Worm (Caenorhabditis elegans) whole organism, L2 larva: ENCODE measurements around the gene C01G10.4.

Experiments used
- C34F6.9 ChIP-seq: fragments of 150-350 bp; optimal IDR thresholded peaks from 2 replicates; lab custom pipeline; 2014; ENCODE audit warnings: missing biosample characterization, missing genetic modification characterization
- lin-39 ChIP-seq: fragments of 150-350 bp; optimal IDR thresholded peaks from 2 replicates; lab custom pipeline; 2014; ENCODE audit warnings: missing biosample characterization, missing genetic modification reagents, missing genetic modification characterization
- nhr-11 ChIP-seq: fragments of 150-350 bp; optimal IDR thresholded peaks from 2 replicates; lab custom pipeline; 2014; ENCODE audit warnings: missing biosample characterization, missing genetic modification characterization
- sem-4 ChIP-seq: fragments of 150-350 bp; optimal IDR thresholded peaks from 2 replicates; lab custom pipeline; 2014; ENCODE audit warnings: missing biosample characterization, missing genetic modification reagents, missing genetic modification characterization
- skn-1 ChIP-seq: sonication (generic microtip); optimal IDR thresholded peaks from 2 replicates; lab custom pipeline; 2017; ENCODE audit warnings: missing biosample characterization, missing genetic modification characterization
- zag-1 ChIP-seq: fragments of 150-350 bp; optimal IDR thresholded peaks from 2 replicates; lab custom pipeline; 2014; ENCODE audit warnings: missing biosample characterization, missing genetic modification characterization

DNA sequence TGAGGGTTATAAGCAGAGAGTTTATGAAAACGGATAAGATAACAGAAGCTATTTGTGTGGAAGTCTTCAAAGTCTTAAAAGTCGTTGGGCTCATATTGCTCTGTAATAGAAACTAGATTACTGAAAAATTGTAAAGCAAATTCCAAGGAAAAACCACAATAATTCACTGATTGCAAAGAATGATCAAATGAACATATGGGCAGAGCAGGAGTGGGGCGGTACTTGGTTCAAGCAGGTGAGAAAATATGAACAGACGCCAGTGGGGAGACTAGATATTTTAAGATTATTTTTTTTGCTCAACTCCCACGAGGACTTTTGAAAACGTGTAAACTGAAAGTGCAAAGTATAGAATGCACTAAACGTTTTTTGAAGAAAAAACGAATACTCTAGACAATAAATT is 42.9 kb downstream of the C01G10.4 start, which contains the start of gene str-171:
- TF ChIP-seq sem-4 (tag; lab: Kevin White, UChicago): no peak
- no peak for TF ChIP-seq nhr-11 (tag; lab: Kevin White, UChicago)
- no peak for TF ChIP-seq skn-1
- no peak for TF ChIP-seq C34F6.9 (tag; lab: Kevin White, UChicago)
- no peak for TF ChIP-seq lin-39 (tag; lab: Kevin White, UChicago)
- TF ChIP-seq zag-1 (tag; lab: Kevin White, UChicago): no peak
